Worm (Caenorhabditis elegans) whole organism, mixed stage, embryonic: Measurements from ENCODE around the gene srb-13.

Experiments
- M03D4.4 ChIP-seq: sonication (generic microtip); optimal IDR thresholded peaks from 2 replicates; lab custom pipeline; 2017; ENCODE audit warnings: mild to moderate bottlenecking, missing genetic modification characterization, missing compliant biosample characterization
- lin-13 ChIP-seq: fragments of 150-350 bp; optimal IDR thresholded peaks from 2 replicates; lab custom pipeline; 2014; ENCODE audit warnings: missing biosample characterization, missing genetic modification characterization
- lsy-2 ChIP-seq: fragments of 150-350 bp; optimal IDR thresholded peaks from 2 replicates; lab custom pipeline; 2014; ENCODE audit warnings: missing biosample characterization, missing genetic modification characterization
- nhr-76 ChIP-seq: sonication (generic microtip); optimal IDR thresholded peaks from 2 replicates; lab custom pipeline; 2017; ENCODE audit warnings: missing biosample characterization, missing genetic modification characterization
- pha-4 ChIP-seq: fragments of 150-350 bp; optimal IDR thresholded peaks from 2 replicates; lab custom pipeline; 2018; ENCODE audit warnings: missing biosample characterization, missing genetic modification reagents, missing genetic modification characterization
- snpc-4 ChIP-seq: fragments of 150-350 bp; optimal IDR thresholded peaks from 2 replicates; lab custom pipeline; 2014; ENCODE audit warnings: missing biosample characterization, missing genetic modification characterization
- unc-120 ChIP-seq: sonication (generic microtip); optimal IDR thresholded peaks from 2 replicates; lab custom pipeline; 2017; ENCODE audit warnings: missing genetic modification characterization, missing compliant biosample characterization; ENCODE audit not compliant: poor library complexity, severe bottlenecking
- ztf-11 ChIP-seq: fragments of 150-350 bp; optimal IDR thresholded peaks from 2 replicates; lab custom pipeline; 2014; ENCODE audit warnings: missing biosample characterization, missing genetic modification characterization

DNA sequence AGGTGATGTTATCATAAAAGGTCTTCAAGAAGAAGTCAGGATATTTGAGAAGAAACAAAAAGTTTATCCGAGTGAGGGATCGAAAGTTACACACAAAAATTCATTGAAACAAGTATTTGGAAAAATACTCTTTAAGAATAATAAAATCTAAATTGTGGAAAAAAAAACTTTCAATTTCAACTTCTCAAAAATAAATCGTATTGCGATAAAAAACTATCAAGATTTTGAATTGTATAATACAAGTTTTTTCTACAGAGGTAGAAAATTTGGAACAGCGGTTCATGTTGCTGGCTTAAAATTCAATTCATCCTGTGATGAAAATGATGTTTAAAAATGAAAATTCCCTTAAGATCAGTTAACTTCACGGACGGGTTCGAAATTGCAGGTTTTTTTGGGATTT is 45.3 kb downstream of the srb-13 start, which contains the start of gene F09C12.8:
- TF ChIP-seq snpc-4 (tag; lab: Kevin White, UChicago): no peak
- TF ChIP-seq ztf-11 (tag; lab: Kevin White, UChicago): no peak
- TF ChIP-seq lsy-2: no peak
- TF ChIP-seq unc-120: no peak
- TF ChIP-seq M03D4.4 (tag; lab: Kevin White, UChicago): no peak
- no peak for TF ChIP-seq lin-13 (tag; lab: Kevin White, UChicago)
- TF ChIP-seq pha-4: no peak
- no peak for TF ChIP-seq nhr-76 (tag; lab: Kevin White, UChicago)
